Worm (Caenorhabditis elegans): Measurements from ENCODE around the gene srg-11.

DNA sequence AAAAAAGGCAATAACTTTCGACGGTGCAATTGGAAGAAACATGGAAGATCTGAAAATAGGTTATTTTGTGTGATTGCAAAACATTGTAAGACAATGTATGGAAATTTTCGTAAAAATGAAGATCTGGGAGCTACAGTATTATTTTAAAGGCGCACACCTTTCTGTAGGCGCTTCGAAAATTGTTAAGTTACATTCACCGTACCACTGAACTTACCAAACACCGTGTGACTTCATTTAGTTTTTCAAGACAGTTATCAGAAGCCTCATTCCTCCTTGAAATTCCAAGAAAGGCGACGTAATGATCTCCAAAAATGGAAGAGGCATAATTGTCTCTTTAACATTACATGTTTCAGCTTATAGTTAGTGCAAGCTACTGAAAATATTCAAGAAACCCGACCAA is 25.9 kb upstream of the srg-11 start:
- TF ChIP-seq lin-13 (tag; optimal IDR thresholded peaks at IDR 0.05) (no peak), ztf-11 (tag; optimal IDR thresholded peaks at IDR 0.05) (no peak), unc-39 (tag; optimal IDR thresholded peaks at IDR 0.05) (no peak), snpc-4 (tag; optimal IDR thresholded peaks at IDR 0.05) (no peak), ceh-39 (tag; optimal IDR thresholded peaks at IDR 0.05) (no peak), tbx-8 (GFP tag; optimal IDR thresholded peaks at IDR 0.05) (no peak), nhr-28 (tag; optimal IDR thresholded peaks at IDR 0.05) (no peak)
